Fruit fly (Drosophila melanogaster): ENCODE data around the gene CG2909.

dm6 chrX:10307955-10308354 lies 18.3 kb upstream of the CG2909 start:
- TF ChIP-seq CG8478 (optimal IDR thresholded peaks at IDR 0.05) (no peak), CTCF (optimal IDR thresholded peaks at IDR 0.05) (no peak)
